Fruit fly (Drosophila melanogaster): ENCODE measurements around the gene Adi1.
A peak's percentile ranks its signal among the peaks of the same experiment; 100 is the strongest.

Adi1 gene

dm6 chr3L:10680728-10681306 lies 17.6 kb downstream of the Adi1 start (continued):
- TF ChIP-seq Dref (GFP tag; IDR thresholded peaks at IDR 0.05), result no peak
- no peak for TF ChIP-seq CG8290 (GFP tag; optimal IDR thresholded peaks at IDR 0.05)
- TF ChIP-seq CG8290 (tag; optimal IDR thresholded peaks at IDR 0.05), result peak in 1 of 2 experiments; percentile 41
- TF ChIP-seq CG33557 (GFP tag; optimal IDR thresholded peaks at IDR 0.05), result no peak
- TF ChIP-seq CG9932 (GFP tag; IDR thresholded peaks at IDR 0.05), result 0 out of 2 replicates have a peak, but pooled peaks have one; percentile 18
- TF ChIP-seq pum (GFP tag; optimal IDR thresholded peaks at IDR 0.05), result no peak
- no peak for TF ChIP-seq az2 (GFP tag; optimal IDR thresholded peaks at IDR 0.05)
- 0 out of 3 replicates have a peak, but pooled peaks have one; percentile 45 for TF ChIP-seq CG6175 (GFP tag; IDR thresholded peaks at IDR 0.05)
- peak; percentile 15 for TF ChIP-seq onecut (GFP tag; IDR thresholded peaks at IDR 0.05)
- no peak for TF ChIP-seq CG43689 (GFP tag; IDR thresholded peaks at IDR 0.05)
- no peak for TF ChIP-seq Hr51 (GFP tag; optimal IDR thresholded peaks at IDR 0.05)
- no peak for TF ChIP-seq CG13775 (GFP tag; optimal IDR thresholded peaks at IDR 0.05)
- TF ChIP-seq lilli (GFP tag; optimal IDR thresholded peaks at IDR 0.05), result no peak
- no peak for TF ChIP-seq Lhr (GFP tag; optimal IDR thresholded peaks at IDR 0.05)
- no peak for TF ChIP-seq CG1792 (GFP tag; optimal IDR thresholded peaks at IDR 0.05)
- 0 out of 2 replicates have a peak, but pooled peaks have one; percentile 12 for TF ChIP-seq E2f2 (GFP tag; IDR thresholded peaks at IDR 0.05)
- TF ChIP-seq sc (optimal IDR thresholded peaks at IDR 0.05), result no peak
- no peak for TF ChIP-seq sc (GFP tag; optimal IDR thresholded peaks at IDR 0.05)
- TF ChIP-seq maf-S (GFP tag; optimal IDR thresholded peaks at IDR 0.05), result no peak
- no peak for TF ChIP-seq CG8359 (GFP tag; optimal IDR thresholded peaks at IDR 0.05; ENCODE audit: borderline replicate concordance)
- TF ChIP-seq CG13287 (GFP tag; IDR thresholded peaks at IDR 0.05; ENCODE audit: partially characterized antibody), result no peak
- TF ChIP-seq ash1 (GFP tag; optimal IDR thresholded peaks at IDR 0.05), result peak; percentile 35
- TF ChIP-seq zen (tag; optimal IDR thresholded peaks at IDR 0.05), result no peak
- no peak for TF ChIP-seq tio (GFP tag; optimal IDR thresholded peaks at IDR 0.05)
- no peak for TF ChIP-seq CG3838 (GFP tag; optimal IDR thresholded peaks at IDR 0.05)
- TF ChIP-seq Dbx (GFP tag; IDR thresholded peaks at IDR 0.05), result 0 out of 3 replicates have a peak, but pooled peaks have one; percentile 19
- TF ChIP-seq CG7372 (GFP tag; IDR thresholded peaks at IDR 0.05), result no peak
- 0 out of 2 replicates have a peak, but pooled peaks have one; percentile 32 for TF ChIP-seq ara (GFP tag; IDR thresholded peaks at IDR 0.05)
- no peak for TF ChIP-seq hbn (GFP tag; IDR thresholded peaks at IDR 0.05; ENCODE audit: partially characterized antibody)
- TF ChIP-seq seq (GFP tag; IDR thresholded peaks at IDR 0.05), result no peak
- peak; percentile 12 for TF ChIP-seq nom (GFP tag; optimal IDR thresholded peaks at IDR 0.05)
- TF ChIP-seq CG11695 (GFP tag; IDR thresholded peaks at IDR 0.05), result no peak
- TF ChIP-seq HmgZ (tag; optimal IDR thresholded peaks at IDR 0.05), result no peak
- no peak for TF ChIP-seq pb (GFP tag; optimal IDR thresholded peaks at IDR 0.05)
- TF ChIP-seq Med (GFP tag), result peak; percentile 71
- no peak for TF ChIP-seq CG9437 (GFP tag; optimal IDR thresholded peaks at IDR 0.05)
- no peak for TF ChIP-seq btn (GFP tag; optimal IDR thresholded peaks at IDR 0.05)
- no peak for TF ChIP-seq tgo (GFP tag; IDR thresholded peaks at IDR 0.05)
- peak; percentile 42; the same call in 1 of the 2 replicates for TF ChIP-seq ttk (GFP tag; IDR thresholded peaks at IDR 0.05)
- TF ChIP-seq zf30C (GFP tag; optimal IDR thresholded peaks at IDR 0.05), result no peak
- TF ChIP-seq ci (GFP tag; IDR thresholded peaks at IDR 0.05), result peak; percentile 49; the same call in 1 of the 3 replicates
- TF ChIP-seq otp (GFP tag; IDR thresholded peaks at IDR 0.05), result peak; percentile 51; the same call in 1 of the 3 replicates
- TF ChIP-seq Atf6 (GFP tag; IDR thresholded peaks at IDR 0.05), result 0 out of 2 replicates have a peak, but pooled peaks have one; percentile 35
- TF ChIP-seq Bgb (GFP tag; IDR thresholded peaks at IDR 0.05; ENCODE audit: partially characterized antibody), result peak; percentile 38; the same call in 1 of the 2 replicates
- TF ChIP-seq CG13296 (GFP tag; optimal IDR thresholded peaks at IDR 0.05), result no peak
- TF ChIP-seq CG15011 (GFP tag; optimal IDR thresholded peaks at IDR 0.05), result no peak
- TF ChIP-seq Kr (GFP tag; optimal IDR thresholded peaks at IDR 0.05), result no peak
- no peak for TF ChIP-seq Ravus (GFP tag; IDR thresholded peaks at IDR 0.05)
- no peak for TF ChIP-seq CG10565 (GFP tag; optimal IDR thresholded peaks at IDR 0.05)
- no peak for TF ChIP-seq CG34224 (GFP tag; IDR thresholded peaks at IDR 0.05; ENCODE audit: partially characterized antibody)
- peak; percentile 18; the same call in 1 of the 2 replicates for TF ChIP-seq MBD-R2 (GFP tag; IDR thresholded peaks at IDR 0.05)
